Fruit fly (Drosophila melanogaster) Kc167 (cell line): Measurements from ENCODE around the gene sosie.

Experiments
- Myc ChIP-seq: fragments of >200 bp; optimal IDR thresholded peaks from 2 replicates; lab custom pipeline; 2017; ENCODE audit warnings: missing external identifiers
- Sin3A ChIP-seq: fragments of >200 bp; optimal IDR thresholded peaks from 2 replicates; lab custom pipeline; 2018; ENCODE audit warnings: missing external identifiers
- h ChIP-seq: fragments of >200 bp; optimal IDR thresholded peaks from 3 replicates; lab custom pipeline; 2018; ENCODE audit warnings: missing external identifiers
- insv ChIP-seq: fragments of >200 bp; optimal IDR thresholded peaks from 3 replicates; lab custom pipeline; 2018; ENCODE audit warnings: missing external identifiers
- psq ChIP-seq: fragments of >200 bp; optimal IDR thresholded peaks from 2 replicates; lab custom pipeline; 2017; ENCODE audit warnings: missing external identifiers
- ttk ChIP-seq: sonication (Bioruptor generic); optimal IDR thresholded peaks from 2 replicates; lab custom pipeline; 2017; ENCODE audit warnings: missing external identifiers

Gene sosie

DNA sequence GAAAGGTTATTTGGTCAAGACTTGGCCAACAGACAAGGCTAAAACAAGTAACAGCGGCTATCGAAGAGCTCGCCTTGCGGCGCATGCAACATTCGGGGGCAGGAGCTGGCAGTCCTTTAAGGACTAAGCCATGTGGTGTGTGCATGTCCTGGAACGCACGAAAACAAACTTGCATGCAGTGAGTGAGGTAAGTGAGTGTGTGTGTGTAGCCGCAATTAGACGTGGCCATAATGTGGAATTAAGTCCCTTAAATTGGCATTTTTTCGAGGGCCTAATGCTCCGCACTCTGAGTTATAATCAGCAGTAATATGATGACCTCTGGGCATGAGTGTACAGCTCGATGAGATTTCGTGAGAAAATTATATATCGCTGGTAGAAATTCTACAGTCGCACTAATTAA lies at the start of gene sosie:
Gene sosie (plus strand): TSS at position 301 of the 400 bp plus-strand sequence.
- TF ChIP-seq h (no peak), ttk (lab: Kevin White, UChicago) (no peak), Myc (no peak), psq (lab: Kevin White, UChicago) (no peak), Sin3A (lab: Kevin White, UChicago) (no peak), insv (no peak)

- TF ChIP-seq h (no peak), psq (lab: Kevin White, UChicago) (no peak), Myc (no peak), Sin3A (lab: Kevin White, UChicago) (no peak), insv (no peak), ttk (lab: Kevin White, UChicago) (no peak)
Observed at dm6 chr3R:24787042-24787565, 46.6 kb upstream of the sosie start, which contains the start of gene CG5805. TSS of gene CG5805 (minus strand) at chr3R:24787421.

- TF ChIP-seq Myc (no peak), insv (no peak), psq (lab: Kevin White, UChicago) (no peak), h (no peak), Sin3A (lab: Kevin White, UChicago) (no peak), ttk (lab: Kevin White, UChicago) (no peak)
Observed at dm6 chr3R:24787734-24788133, 46.0 kb upstream of the sosie start, which contains the start of gene Ets96B. TSS of gene Ets96B (plus strand) at chr3R:24788054.

dm6 chr3R:24790036-24790435 lies 43.7 kb upstream of the sosie start, which contains the start of gene CG13634:
TSS of gene CG13634 (minus strand) at chr3R:24790136.
- TF ChIP-seq h = no peak
- TF ChIP-seq psq (lab: Kevin White, UChicago) = no peak
- no peak for TF ChIP-seq Myc
- TF ChIP-seq ttk (lab: Kevin White, UChicago) = no peak
- TF ChIP-seq Sin3A (lab: Kevin White, UChicago) = no peak
- no peak for TF ChIP-seq insv

DNA sequence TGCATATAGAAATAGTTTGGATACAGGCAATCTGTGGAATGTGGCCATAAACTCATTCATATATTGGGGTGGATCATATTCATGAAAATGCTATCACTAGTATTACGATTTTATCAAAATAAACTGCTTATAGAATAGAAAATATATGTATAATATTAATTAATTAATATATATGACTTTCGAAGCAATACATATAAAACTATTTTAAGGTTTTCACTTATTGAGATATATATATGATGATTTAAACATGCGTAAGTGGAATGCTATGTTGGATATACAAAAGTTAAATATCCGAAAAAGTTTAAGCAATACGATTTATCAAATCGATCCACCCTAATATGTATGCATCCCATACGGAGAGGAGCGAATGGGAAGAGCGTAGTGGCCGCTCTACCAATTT lies 35.2 kb upstream of the sosie start:
- TF ChIP-seq Sin3A (lab: Kevin White, UChicago) = no peak
- no peak for TF ChIP-seq ttk (lab: Kevin White, UChicago)
- TF ChIP-seq h = no peak
- TF ChIP-seq insv = no peak
- TF ChIP-seq Myc = no peak
- no peak for TF ChIP-seq psq (lab: Kevin White, UChicago)

dm6 chr3R:24799503-24799902 lies 34.2 kb upstream of the sosie start, which contains the start of gene Ude:
TSS of gene Ude (minus strand) at chr3R:24799668.
- TF ChIP-seq psq (lab: Kevin White, UChicago) (no peak), Myc (no peak), ttk (lab: Kevin White, UChicago) (no peak), Sin3A (lab: Kevin White, UChicago) (no peak), insv (no peak), h (no peak)

dm6 chr3R:24805048-24805447 lies 28.7 kb upstream of the sosie start, which contains the start of gene polybromo:
TSS of gene polybromo (minus strand) at chr3R:24805259.
- no peak for TF ChIP-seq insv
- TF ChIP-seq Myc = no peak
- TF ChIP-seq psq (lab: Kevin White, UChicago) = no peak
- TF ChIP-seq h = no peak
- no peak for TF ChIP-seq ttk (lab: Kevin White, UChicago)

DNA sequence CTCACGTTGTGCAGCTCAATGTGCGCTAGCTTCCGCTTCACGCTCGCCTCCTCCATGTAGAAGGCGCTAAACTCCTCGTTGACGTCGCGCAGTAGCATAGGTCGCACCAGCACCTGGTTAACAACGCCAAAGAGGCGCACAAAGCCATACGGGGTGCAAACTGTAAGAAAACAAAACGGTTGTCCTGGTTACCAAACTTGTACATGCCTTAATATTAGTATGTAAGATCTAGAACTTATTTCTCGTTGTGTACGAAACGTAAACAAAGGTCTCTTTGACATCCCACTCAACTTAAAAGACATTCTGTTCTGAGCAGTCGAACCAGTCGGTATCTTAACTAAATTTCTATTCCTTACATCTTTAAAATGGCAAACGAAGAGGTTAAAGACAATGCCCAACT lies 26.4 kb upstream of the sosie start, which contains the start of gene CG6980:
Gene CG6980 (plus strand): TSS at position 301 of the 400 bp plus-strand sequence.
- TF ChIP-seq ttk (lab: Kevin White, UChicago) (no peak), Myc (no peak), psq (lab: Kevin White, UChicago) (no peak), insv (no peak), Sin3A (lab: Kevin White, UChicago) (no peak), h (no peak)

DNA sequence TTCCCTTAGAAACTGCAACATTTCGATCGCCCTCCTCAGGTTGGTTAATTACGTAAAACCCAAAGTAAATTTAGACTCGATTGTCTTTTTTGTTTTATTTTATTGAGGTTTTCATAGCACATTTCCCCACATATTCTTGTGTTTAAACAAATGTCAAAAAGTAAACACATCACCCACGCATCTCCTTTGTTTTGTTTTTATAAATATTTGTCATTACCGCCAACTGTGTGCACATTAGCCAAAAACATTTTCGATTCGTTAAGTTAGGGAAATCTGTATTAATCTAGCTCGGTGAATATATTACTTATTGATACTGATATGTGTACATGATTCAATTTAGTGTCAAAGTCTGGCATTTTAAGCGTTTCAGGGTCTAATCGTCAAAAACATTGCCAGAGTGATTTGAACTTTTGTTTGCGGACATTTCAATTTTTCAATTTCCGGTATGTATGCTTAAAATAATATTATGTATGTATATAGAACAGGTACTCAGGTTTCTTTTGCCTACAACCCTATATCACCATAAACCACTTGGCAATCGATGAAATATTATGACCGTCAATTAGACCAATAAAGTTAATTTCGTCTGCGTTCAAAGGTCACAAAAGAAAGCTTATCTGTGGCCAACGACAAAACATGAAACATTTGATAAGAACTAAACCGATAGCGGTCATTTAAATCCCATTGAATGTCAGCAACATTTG lies 24.0 kb upstream of the sosie start:
- TF ChIP-seq ttk (lab: Kevin White, UChicago) = no peak
- TF ChIP-seq Myc = no peak
- TF ChIP-seq h = no peak
- no peak for TF ChIP-seq insv
- no peak for TF ChIP-seq psq (lab: Kevin White, UChicago)
- no peak for TF ChIP-seq Sin3A (lab: Kevin White, UChicago)

DNA sequence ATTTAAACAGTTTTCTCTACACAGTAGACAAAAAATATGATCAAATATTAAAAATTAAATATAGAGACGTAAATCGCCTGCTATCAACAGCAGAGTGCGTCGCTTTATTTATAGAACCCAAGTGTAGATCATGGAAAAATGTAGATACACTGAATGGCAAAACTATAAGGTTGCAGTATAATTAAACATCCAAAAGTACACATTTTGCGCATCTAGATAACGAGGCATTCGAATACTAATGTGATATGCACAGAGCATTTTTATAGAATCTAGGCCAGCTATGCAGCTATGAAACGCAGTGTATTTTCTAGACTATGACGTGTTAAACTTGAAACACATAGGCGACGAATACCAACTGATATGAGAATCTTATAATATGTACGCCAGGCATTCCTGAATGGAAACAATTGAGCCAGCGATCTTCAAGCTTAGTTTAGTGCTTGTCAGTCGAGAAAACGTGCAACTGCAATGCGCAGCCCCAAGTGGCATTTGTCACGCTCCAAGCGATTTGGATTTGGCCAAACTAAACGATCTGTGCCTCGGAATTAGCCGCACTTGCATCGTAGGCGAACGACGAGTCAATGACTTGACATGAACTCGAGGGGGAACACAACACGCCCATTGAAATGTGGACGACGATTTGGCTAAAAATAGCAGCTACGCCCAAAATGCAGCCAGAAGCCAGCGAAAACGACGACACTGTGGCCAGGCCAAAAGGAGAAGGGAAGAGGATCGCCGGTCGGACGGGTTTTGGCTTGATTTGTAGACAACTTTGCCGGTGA lies 22.7 kb upstream of the sosie start:
- TF ChIP-seq insv (no peak), Myc (no peak)

dm6 chr3R:24812394-24812793 lies 21.4 kb upstream of the sosie start:
- TF ChIP-seq insv = no peak

- TF ChIP-seq psq (lab: Kevin White, UChicago) (no peak), h (no peak), Sin3A (lab: Kevin White, UChicago) (no peak), insv (no peak), ttk (lab: Kevin White, UChicago) (no peak), Myc (no peak)
Observed at dm6 chr3R:24812987-24813636, 20.6 kb upstream of the sosie start.
